Worm (Caenorhabditis elegans) whole organism, mixed stage, embryonic: ENCODE measurements around the gene pzf-1.

Experiments used
- bed-3 ChIP-seq: fragments of 200-800 bp; sonication (Bioruptor generic); optimal IDR thresholded peaks from 3 replicates; lab custom pipeline; 2018; ENCODE audit warnings: mild to moderate bottlenecking, missing genetic modification characterization, moderate library complexity, missing compliant biosample characterization
- blmp-1 ChIP-seq: fragments of 150-350 bp; optimal IDR thresholded peaks from 2 replicates; lab custom pipeline; 2014; ENCODE audit warnings: missing biosample characterization, missing genetic modification characterization
- drap-1 ChIP-seq: fragments of 200-800 bp; sonication (Bioruptor generic); optimal IDR thresholded peaks from 3 replicates; lab custom pipeline; 2018; ENCODE audit warnings: mild to moderate bottlenecking, missing genetic modification characterization, missing compliant biosample characterization
- elt-1 ChIP-seq: sonication (generic microtip); optimal IDR thresholded peaks from 2 replicates; lab custom pipeline; 2017; ENCODE audit warnings: missing genetic modification characterization, mild to moderate bottlenecking, missing compliant biosample characterization, antibody characterized with exemption, moderate library complexity, borderline replicate concordance; ENCODE audit not compliant: insufficient read depth
- elt-3 ChIP-seq: fragments of 150-350 bp; optimal IDR thresholded peaks from 2 replicates; lab custom pipeline; 2014; ENCODE audit warnings: missing biosample characterization, missing genetic modification characterization
- hlh-1 ChIP-seq: fragments of 150-350 bp; optimal IDR thresholded peaks from 2 replicates; lab custom pipeline; 2014; ENCODE audit warnings: missing biosample characterization, missing genetic modification reagents, missing genetic modification characterization
- lin-13 ChIP-seq: fragments of 150-350 bp; optimal IDR thresholded peaks from 2 replicates; lab custom pipeline; 2014; ENCODE audit warnings: missing biosample characterization, missing genetic modification characterization
- mep-1 ChIP-seq: fragments of 150-350 bp; optimal IDR thresholded peaks from 2 replicates; lab custom pipeline; 2017; ENCODE audit warnings: missing biosample characterization, missing genetic modification reagents, missing genetic modification characterization, inconsistent platforms
- mls-2 ChIP-seq: sonication (generic microtip); optimal IDR thresholded peaks from 2 replicates; lab custom pipeline; 2016; ENCODE audit warnings: mild to moderate bottlenecking, missing genetic modification characterization, moderate library complexity, missing compliant biosample characterization
- nhr-12 ChIP-seq: fragments of 150-350 bp; optimal IDR thresholded peaks from 2 replicates; lab custom pipeline; 2014; ENCODE audit warnings: missing biosample characterization, missing genetic modification characterization
- nhr-237 ChIP-seq: fragments of 150-350 bp; optimal IDR thresholded peaks from 2 replicates; lab custom pipeline; 2014; ENCODE audit warnings: missing biosample characterization, missing genetic modification characterization
- snpc-4 ChIP-seq: fragments of 150-350 bp; optimal IDR thresholded peaks from 2 replicates; lab custom pipeline; 2014; ENCODE audit warnings: missing biosample characterization, missing genetic modification characterization
- unc-62 ChIP-seq: fragments of 150-350 bp; optimal IDR thresholded peaks from 2 replicates; lab custom pipeline; 2014; ENCODE audit warnings: missing biosample characterization, missing genetic modification reagents, missing genetic modification characterization
- ztf-11 ChIP-seq: fragments of 150-350 bp; optimal IDR thresholded peaks from 2 replicates; lab custom pipeline; 2014; ENCODE audit warnings: missing biosample characterization, missing genetic modification characterization

ce11 chrV:15954932-15955331, 26.7 kb upstream of the pzf-1 start, which contains the start of gene srw-57:
- TF ChIP-seq hlh-1 (tag; lab: Kevin White, UChicago), result no peak
- TF ChIP-seq snpc-4 (tag; lab: Kevin White, UChicago), result no peak
- no peak for TF ChIP-seq mep-1
- no peak for TF ChIP-seq ztf-11 (tag; lab: Kevin White, UChicago)
- TF ChIP-seq blmp-1 (tag; lab: Kevin White, UChicago), result no peak
- TF ChIP-seq unc-62 (GFP tag; lab: Kevin White, UChicago), result no peak
- no peak for TF ChIP-seq nhr-237 (tag; lab: Kevin White, UChicago)
- TF ChIP-seq nhr-12, result no peak
- no peak for TF ChIP-seq elt-1 (tag; lab: Kevin White, UChicago)
- TF ChIP-seq lin-13 (tag; lab: Kevin White, UChicago), result no peak
- TF ChIP-seq mls-2, result no peak
- no peak for TF ChIP-seq drap-1 (GFP tag; lab: Kevin White, UChicago)
- no peak for TF ChIP-seq elt-3 (tag; lab: Kevin White, UChicago)
- no peak for TF ChIP-seq bed-3 (GFP tag; lab: Kevin White, UChicago)
